Fruit fly (Drosophila melanogaster): ENCODE results near the gene CG15506.

DNA sequence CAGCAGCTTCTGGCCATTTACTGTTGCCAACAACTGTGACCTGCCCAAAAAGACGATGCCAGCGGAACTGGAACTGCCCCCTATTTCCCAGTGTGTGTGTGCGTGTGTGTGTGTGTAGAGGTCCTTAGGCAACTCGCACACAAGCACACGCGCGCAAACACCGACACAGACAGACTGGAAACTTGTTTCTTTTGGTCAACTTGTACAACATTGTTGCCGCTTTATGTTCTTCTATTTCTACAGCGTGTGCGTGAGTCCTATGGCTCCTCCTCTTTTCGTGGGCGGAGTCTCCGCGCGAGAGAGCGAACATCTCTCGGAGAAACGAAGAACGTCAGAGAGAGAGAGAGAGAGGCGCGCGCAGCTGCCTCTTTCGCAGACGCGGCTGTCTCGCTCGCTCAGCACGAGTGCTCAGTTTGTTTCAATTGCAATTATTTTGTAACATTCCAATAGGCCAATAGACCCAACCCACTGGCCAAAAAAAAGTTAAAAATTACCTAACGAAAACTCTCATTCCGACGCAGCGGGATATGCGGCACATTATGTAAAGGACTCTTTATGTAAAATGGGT is 27.4 kb upstream of the CG15506 start:
- no peak for TF ChIP-seq Sin3A (optimal IDR thresholded peaks at IDR 0.05)
- TF ChIP-seq insv (optimal IDR thresholded peaks at IDR 0.05), result no peak
- TF ChIP-seq Myc (optimal IDR thresholded peaks at IDR 0.05), result no peak

All from Kc167 (cell line).